Fruit fly (Drosophila melanogaster): Measurements from ENCODE around the gene jp.

- TF ChIP-seq vri (GFP tag; optimal IDR thresholded peaks at IDR 0.05) (no peak), Sox14 (GFP tag; optimal IDR thresholded peaks at IDR 0.05) (no peak), CG8632 (GFP tag; optimal IDR thresholded peaks at IDR 0.05) (no peak), CG6854 (GFP tag; optimal IDR thresholded peaks at IDR 0.05) (no peak), CG11902 (GFP tag; optimal IDR thresholded peaks at IDR 0.05) (no peak), fd85E (GFP tag; optimal IDR thresholded peaks at IDR 0.05) (no peak)
Measured at dm6 chr2L:9609337-9609856, 42.8 kb upstream of the jp start.

Measured in whole organism, prepupa.